Worm (Caenorhabditis elegans): ENCODE results near the gene ubxn-4.

- TF ChIP-seq mdl-1 (tag; optimal IDR thresholded peaks at IDR 0.05): no peak
- TF ChIP-seq ceh-9 (tag; optimal IDR thresholded peaks at IDR 0.05): no peak
- TF ChIP-seq snpc-4 (tag; optimal IDR thresholded peaks at IDR 0.05): no peak
- TF ChIP-seq egl-27 (tag; optimal IDR thresholded peaks at IDR 0.05): no peak
- no peak for TF ChIP-seq unc-39 (tag; optimal IDR thresholded peaks at IDR 0.05)
- TF ChIP-seq ama-1 (optimal IDR thresholded peaks at IDR 0.05): no peak
- no peak for TF ChIP-seq fkh-2 (tag; optimal IDR thresholded peaks at IDR 0.05)
- TF ChIP-seq nhr-25 (tag; optimal IDR thresholded peaks at IDR 0.05): no peak
- TF ChIP-seq nhr-11 (tag; optimal IDR thresholded peaks at IDR 0.05): no peak
- TF ChIP-seq daf-12 (tag; optimal IDR thresholded peaks at IDR 0.05): no peak
- no peak for TF ChIP-seq nhr-23 (tag; optimal IDR thresholded peaks at IDR 0.05)
- TF ChIP-seq sea-2 (GFP tag; optimal IDR thresholded peaks at IDR 0.05): no peak
- no peak for TF ChIP-seq fkh-10 (GFP tag; optimal IDR thresholded peaks at IDR 0.05)
- TF ChIP-seq mml-1 (tag; optimal IDR thresholded peaks at IDR 0.05): no peak
Observed at ce11 chrIII:8450494-8450893, 45.1 kb upstream of the ubxn-4 start.

Measured in whole organism, L3 larva.